Worm (Caenorhabditis elegans) whole organism, L4 larva: ENCODE measurements around the gene fbxc-21.

ENCODE experiments used
- D1046.2 ChIP-seq: fragments of 200-800 bp; sonication (Bioruptor generic); IDR thresholded peaks from 2 replicates; pipeline ENCODE4 v1.3.6; 2022; ENCODE audit warnings: missing genetic modification characterization, missing compliant biosample characterization
- F37D6.2 ChIP-seq: sonication (generic microtip); optimal IDR thresholded peaks from 2 replicates; lab custom pipeline; 2016; ENCODE audit warnings: mild to moderate bottlenecking, missing genetic modification characterization, missing compliant biosample characterization
- T20F7.1 ChIP-seq: fragments of 200-800 bp; sonication (Bioruptor generic); optimal IDR thresholded peaks from 2 replicates; lab custom pipeline; 2018; ENCODE audit warnings: mild to moderate bottlenecking, missing genetic modification characterization, missing compliant biosample characterization
- T26A8.4 ChIP-seq: fragments of 200-800 bp; sonication (Bioruptor generic); IDR thresholded peaks from 2 replicates; pipeline ENCODE4 v1.3.6; 2022; ENCODE audit warnings: missing genetic modification characterization, missing compliant biosample characterization
- Y48G9A.11 ChIP-seq: fragments of 200-800 bp; sonication (Bioruptor generic); IDR thresholded peaks from 2 replicates; pipeline ENCODE4 v1.3.6; 2022; ENCODE audit warnings: missing genetic modification reagents, missing genetic modification characterization, missing compliant biosample characterization
- Y75B8A.6 ChIP-seq: fragments of 200-800 bp; sonication (Bioruptor generic); IDR thresholded peaks from 2 replicates; pipeline ENCODE4 v1.3.6; 2022; ENCODE audit warnings: missing genetic modification reagents, missing genetic modification characterization, missing compliant biosample characterization
- ZK337.2 ChIP-seq: fragments of 200-800 bp; sonication (Bioruptor generic); IDR thresholded peaks from 2 replicates; pipeline ENCODE4 v1.3.6; 2022; ENCODE audit warnings: missing genetic modification reagents, missing genetic modification characterization, missing compliant biosample characterization
- ZK546.5 ChIP-seq, 2 experiments: sonication (generic microtip); optimal IDR thresholded peaks; 2 replicates each; lab custom pipeline; 2017; ENCODE audit warnings: missing biosample characterization in 2 of 2, missing genetic modification characterization in 2 of 2
- ceh-44 ChIP-seq: fragments of 200-800 bp; sonication (Bioruptor generic); IDR thresholded peaks from 2 replicates; pipeline ENCODE4 v1.3.6; 2022; ENCODE audit warnings: missing genetic modification reagents, missing genetic modification characterization, missing compliant biosample characterization
- ceh-82 ChIP-seq: sonication (generic microtip); optimal IDR thresholded peaks from 2 replicates; lab custom pipeline; 2017; ENCODE audit warnings: missing biosample characterization, missing genetic modification characterization
- ces-1 ChIP-seq: fragments of 150-350 bp; sonication (generic microtip); optimal IDR thresholded peaks from 4 replicates; lab custom pipeline; 2014; ENCODE audit warnings: missing biosample characterization, missing genetic modification reagents, missing genetic modification characterization
- ctbp-1 ChIP-seq: fragments of 200-800 bp; sonication (Bioruptor generic); IDR thresholded peaks from 2 replicates; pipeline ENCODE4 v1.3.6; 2022; ENCODE audit warnings: missing genetic modification reagents, missing genetic modification characterization, missing compliant biosample characterization
- daf-12 ChIP-seq: fragments of 150-350 bp; optimal IDR thresholded peaks from 2 replicates; lab custom pipeline; 2014; ENCODE audit warnings: missing biosample characterization, missing genetic modification reagents, missing genetic modification characterization
- dpl-1 ChIP-seq: fragments of 150-350 bp; optimal IDR thresholded peaks from 2 replicates; lab custom pipeline; 2014; ENCODE audit warnings: missing biosample characterization, missing genetic modification reagents, missing genetic modification characterization
- dve-1 ChIP-seq: sonication (generic microtip); optimal IDR thresholded peaks from 2 replicates; lab custom pipeline; 2017; ENCODE audit warnings: antibody characterized with exemption, mild to moderate bottlenecking, missing genetic modification characterization, missing compliant biosample characterization; ENCODE audit not compliant: insufficient read depth
- egl-27 ChIP-seq: sonication (generic microtip); optimal IDR thresholded peaks from 3 replicates; lab custom pipeline; 2017; ENCODE audit warnings: missing biosample characterization, missing genetic modification reagents, missing genetic modification characterization
- hlh-30 ChIP-seq: sonication (generic microtip); optimal IDR thresholded peaks from 2 replicates; lab custom pipeline; 2017; ENCODE audit warnings: antibody characterized with exemption, mild to moderate bottlenecking, missing genetic modification characterization, missing compliant biosample characterization; ENCODE audit not compliant: insufficient read depth
- hmg-1.1 ChIP-seq: fragments of 200-800 bp; sonication (Bioruptor generic); IDR thresholded peaks from 2 replicates; pipeline ENCODE4 v1.3.6; 2022; ENCODE audit warnings: missing genetic modification reagents, missing genetic modification characterization, missing compliant biosample characterization
- jun-1 ChIP-seq: fragments of 150-350 bp; optimal IDR thresholded peaks from 2 replicates; lab custom pipeline; 2014; ENCODE audit warnings: missing biosample characterization, missing genetic modification reagents, missing genetic modification characterization
- lin-29 ChIP-seq: fragments of 200-800 bp; sonication (Bioruptor generic); IDR thresholded peaks from 2 replicates; pipeline ENCODE4 v1.3.6; 2022; ENCODE audit warnings: missing genetic modification reagents, missing genetic modification characterization, missing compliant biosample characterization
- madf-9 ChIP-seq: fragments of 200-800 bp; sonication (Bioruptor generic); conservative IDR thresholded peaks from 2 replicates; pipeline ENCODE4 v1.3.6; 2022; ENCODE audit warnings: missing genetic modification reagents, missing genetic modification characterization, missing compliant biosample characterization
- mdl-1 ChIP-seq, 2 experiments: fragments of 150-350 bp in 1 of 2; sonication (generic microtip) in 1 of 2; optimal IDR thresholded peaks; 2 replicates each; lab custom pipeline; 2014 to 2017; ENCODE audit warnings: missing biosample characterization in 2 of 2, missing genetic modification characterization in 2 of 2
- mdt-29 ChIP-seq: fragments of 200-800 bp; sonication (Bioruptor generic); IDR thresholded peaks from 2 replicates; pipeline ENCODE4 v1.3.6; 2022; ENCODE audit warnings: missing genetic modification reagents, missing genetic modification characterization, missing compliant biosample characterization
- mxl-2 ChIP-seq: fragments of 200-800 bp; sonication (Bioruptor generic); conservative IDR thresholded peaks from 2 replicates; pipeline ENCODE4 v1.3.6; 2022; ENCODE audit warnings: missing genetic modification reagents, missing genetic modification characterization, missing compliant biosample characterization
- nhr-25 ChIP-seq: sonication (generic microtip); optimal IDR thresholded peaks from 2 replicates; lab custom pipeline; 2017; ENCODE audit warnings: missing genetic modification characterization, mild to moderate bottlenecking, missing compliant biosample characterization, antibody characterized with exemption, moderate library complexity, borderline replicate concordance; ENCODE audit not compliant: insufficient read depth
- nhr-41 ChIP-seq: fragments of 200-800 bp; sonication (Bioruptor generic); IDR thresholded peaks from 2 replicates; pipeline ENCODE4 v1.3.6; 2022; ENCODE audit warnings: missing genetic modification reagents, missing genetic modification characterization, missing compliant biosample characterization
- nhr-42 ChIP-seq: fragments of 200-800 bp; sonication (Bioruptor generic); IDR thresholded peaks from 2 replicates; pipeline ENCODE4 v1.3.6; 2022; ENCODE audit warnings: missing genetic modification characterization, missing compliant biosample characterization
- nhr-48 ChIP-seq: sonication (generic microtip); optimal IDR thresholded peaks from 2 replicates; lab custom pipeline; 2016; ENCODE audit warnings: mild to moderate bottlenecking, missing genetic modification characterization, missing compliant biosample characterization
- sdz-12 ChIP-seq: fragments of 200-800 bp; sonication (Bioruptor generic); optimal IDR thresholded peaks from 2 replicates; lab custom pipeline; 2018; ENCODE audit warnings: mild to moderate bottlenecking, missing genetic modification characterization, missing compliant biosample characterization
- snpc-4 ChIP-seq: fragments of 150-350 bp; optimal IDR thresholded peaks from 2 replicates; lab custom pipeline; 2014; ENCODE audit warnings: missing biosample characterization, missing genetic modification characterization
- spr-3 ChIP-seq: fragments of 200-800 bp; sonication (Bioruptor generic); optimal IDR thresholded peaks from 2 replicates; lab custom pipeline; 2018; ENCODE audit warnings: mild to moderate bottlenecking, missing genetic modification characterization, missing compliant biosample characterization
- tag-97 ChIP-seq: fragments of 200-800 bp; sonication (Bioruptor generic); IDR thresholded peaks from 2 replicates; pipeline ENCODE4 v1.3.6; 2022; ENCODE audit warnings: missing genetic modification characterization, missing compliant biosample characterization
- tra-1 ChIP-seq: fragments of 200-800 bp; sonication (Bioruptor generic); IDR thresholded peaks from 2 replicates; pipeline ENCODE4 v1.3.6; 2022; ENCODE audit warnings: missing genetic modification reagents, missing genetic modification characterization, missing compliant biosample characterization
- unc-130 ChIP-seq: sonication (generic microtip); optimal IDR thresholded peaks from 2 replicates; lab custom pipeline; 2016; ENCODE audit warnings: missing genetic modification reagents, missing genetic modification characterization, missing compliant biosample characterization
- unc-39 ChIP-seq: sonication (generic microtip); optimal IDR thresholded peaks from 2 replicates; lab custom pipeline; 2017; ENCODE audit warnings: missing biosample characterization, missing genetic modification characterization
- unc-62 ChIP-seq, 3 experiments: fragments of 150-350 bp in 1 of 3; sonication (generic microtip); optimal IDR thresholded peaks in 2 of 3; peaks in 1 of 3; 1 replicate in 1 of 3; 2 replicates in 2 of 3; lab custom pipeline; 2014 to 2017; ENCODE audit warnings: missing biosample characterization in 3 of 3, missing genetic modification characterization in 3 of 3, missing genetic modification reagents in 3 of 3, missing genotype in 1 of 3
- zag-1 ChIP-seq: fragments of 150-350 bp; optimal IDR thresholded peaks from 2 replicates; lab custom pipeline; 2014; ENCODE audit warnings: missing biosample characterization, missing genetic modification characterization

fbxc-21 gene

DNA sequence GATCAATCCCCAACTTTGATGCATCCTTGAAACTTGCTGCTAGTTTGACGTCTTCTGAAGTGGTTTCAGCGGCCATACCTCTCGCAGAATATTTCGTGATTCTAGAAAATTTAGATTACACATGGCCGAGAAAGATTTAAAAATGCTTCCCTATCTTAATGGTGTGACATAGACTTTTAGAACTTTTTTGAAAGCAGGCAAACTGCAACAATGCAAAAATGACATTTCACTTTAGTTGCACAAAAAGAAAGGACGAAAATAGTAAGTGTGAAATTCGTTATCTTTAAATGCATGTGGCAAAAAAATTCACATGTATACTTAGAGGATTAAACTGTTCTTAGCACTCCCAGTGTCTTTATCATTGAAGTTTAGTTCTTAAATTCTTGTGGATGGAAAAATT is 35.5 kb downstream of the fbxc-21 start, which contains the start of gene ZC204.12:
ZC204.12 (minus strand) TSS at position 101 of the 400 bp plus-strand sequence.
- TF ChIP-seq T20F7.1 = no peak
- TF ChIP-seq nhr-25 (tag; lab: Kevin White, UChicago) = no peak
- no peak for TF ChIP-seq ces-1 (GFP tag; lab: Kevin White, UChicago)
- TF ChIP-seq daf-12 = no peak
- TF ChIP-seq ctbp-1 (GFP tag; lab: Robert Waterston, UW) = no peak
- TF ChIP-seq jun-1 (tag; lab: Kevin White, UChicago) = no peak
- no peak for TF ChIP-seq sdz-12
- no peak for TF ChIP-seq ZK546.5 (tag; optimal IDR thresholded peaks at IDR 0.05; lab: Kevin White, UChicago)
- no peak for TF ChIP-seq tag-97
- no peak for TF ChIP-seq hlh-30
- TF ChIP-seq tra-1 (GFP tag; lab: Robert Waterston, UW) = no peak
- no peak for TF ChIP-seq Y75B8A.6 (GFP tag; lab: Robert Waterston, UW)
- TF ChIP-seq snpc-4 (tag; lab: Kevin White, UChicago) = no peak
- no peak for TF ChIP-seq spr-3
- no peak for TF ChIP-seq ZK337.2 (GFP tag; lab: Robert Waterston, UW)
- no peak for TF ChIP-seq unc-39 (tag; lab: Kevin White, UChicago)

DNA sequence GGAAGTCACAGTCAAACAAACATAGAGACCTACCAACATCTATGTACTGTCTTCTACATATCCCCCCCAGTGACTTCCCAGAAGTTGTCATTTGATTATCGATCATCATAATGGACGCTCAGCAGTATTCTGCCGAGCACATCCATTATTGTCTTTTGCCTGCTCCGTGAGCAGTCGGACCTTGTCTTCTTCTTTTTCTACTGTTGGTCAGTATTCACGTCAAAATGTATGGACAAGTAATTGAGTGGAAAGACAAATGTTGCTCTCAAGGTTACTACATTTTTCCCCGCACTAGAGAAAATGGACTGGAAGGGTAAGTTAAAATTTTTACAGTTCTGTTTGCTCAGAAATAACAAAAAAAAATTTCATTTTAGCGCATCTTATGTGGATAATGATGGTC is 37.8 kb downstream of the fbxc-21 start, which contains the start of gene btb-12:
btb-12 (plus strand) TSS at position 301 of the 400 bp plus-strand sequence.
- TF ChIP-seq mdt-29 (GFP tag; lab: Robert Waterston, UW) (no peak), dpl-1 (GFP tag; lab: Kevin White, UChicago) (no peak), hmg-1.1 (GFP tag; lab: Robert Waterston, UW) (no peak), zag-1 (tag; lab: Kevin White, UChicago) (no peak), daf-12 (no peak), ceh-44 (GFP tag; lab: Robert Waterston, UW) (no peak), nhr-42 (GFP tag; lab: Robert Waterston, UW) (no peak), lin-29 (GFP tag; lab: Robert Waterston, UW) (no peak), Y48G9A.11 (no peak), dve-1 (tag; lab: Kevin White, UChicago) (no peak), unc-130 (no peak), D1046.2 (no peak), T26A8.4 (GFP tag; lab: Robert Waterston, UW) (no peak), ceh-82 (tag; lab: Kevin White, UChicago) (no peak), unc-62 (GFP tag; optimal IDR thresholded peaks at IDR 0.05 in 1 of 2; lab: Kevin White, UChicago) (no peak), unc-62 (tag; optimal IDR thresholded peaks at IDR 0.05; lab: Kevin White, UChicago) (no peak), nhr-48 (tag; lab: Kevin White, UChicago) (no peak), mdl-1 (tag; optimal IDR thresholded peaks at IDR 0.05; lab: Kevin White, UChicago) (no peak), madf-9 (GFP tag; lab: Robert Waterston, UW) (no peak), F37D6.2 (tag; lab: Kevin White, UChicago) (no peak), ZK337.2 (GFP tag; lab: Robert Waterston, UW) (no peak)

DNA sequence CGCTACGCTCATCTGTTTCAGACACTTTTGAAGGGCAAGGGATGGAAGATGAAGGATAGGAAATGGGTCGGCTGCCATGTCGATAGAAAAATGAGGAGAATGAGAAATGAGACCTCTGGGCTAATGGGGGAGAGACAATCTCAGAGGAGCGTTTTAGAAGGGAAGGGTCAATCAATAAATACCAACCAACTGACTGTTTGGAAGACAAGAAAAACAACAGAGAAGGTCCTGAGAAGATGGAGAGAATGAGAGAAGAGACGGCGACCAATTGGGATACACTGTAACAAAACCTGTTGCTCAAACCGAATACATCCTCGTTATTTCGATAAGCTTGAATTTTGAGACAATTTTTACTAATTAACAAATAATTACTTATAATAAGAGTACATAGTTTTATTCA is 39.3 kb downstream of the fbxc-21 start, which contains the start of gene fbxb-15:
fbxb-15 (minus strand) TSS at position 101 of the 400 bp plus-strand sequence.
- TF ChIP-seq egl-27 (no peak), mxl-2 (no peak), nhr-41 (no peak)
- TF ChIP-seq, all 104 proteins: peak for 0
